Fruit fly (Drosophila melanogaster) Kc167 (cell line): Measurements from ENCODE around the gene wls.
"Not testable (repeated sequence)": the region's sequence is repeated elsewhere in the genome, so short reads cannot be mapped to it uniquely, and the experiment has no call there.

Source experiments
- h ChIP-seq: fragments of >200 bp; optimal IDR thresholded peaks from 3 replicates; lab custom pipeline; 2018; ENCODE audit warnings: missing external identifiers
- psq ChIP-seq: fragments of >200 bp; optimal IDR thresholded peaks from 2 replicates; lab custom pipeline; 2017; ENCODE audit warnings: missing external identifiers
- ttk ChIP-seq: sonication (Bioruptor generic); optimal IDR thresholded peaks from 2 replicates; lab custom pipeline; 2017; ENCODE audit warnings: missing external identifiers

DNA sequence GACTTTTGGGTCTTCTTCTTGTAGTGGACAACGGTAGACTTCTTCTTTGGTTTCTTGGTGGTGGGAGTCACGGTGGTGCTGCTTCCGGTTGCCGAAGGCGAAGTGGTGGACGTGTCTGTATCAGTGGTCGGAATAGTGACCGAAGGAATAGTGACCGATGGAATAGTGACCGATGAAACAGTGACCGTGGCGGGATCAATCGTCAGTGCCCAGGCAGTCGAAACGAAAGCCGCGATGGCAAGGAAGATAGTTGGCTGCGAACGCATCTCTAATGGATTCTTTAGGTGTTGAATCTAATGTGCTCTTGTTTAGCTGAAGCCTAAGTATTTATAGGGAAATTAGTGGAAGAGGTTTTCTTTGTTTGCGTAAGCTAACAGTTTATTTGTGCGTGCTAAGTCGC is 37.4 kb downstream of the wls start, which contains the start of gene CG32074:
- not testable (repeated sequence) for TF ChIP-seq psq, ttk, h (lab: Kevin White, UChicago)
